Fruit fly (Drosophila melanogaster) whole organism, embryonic: ENCODE results near the gene CG6296.

Experiments
- ATbp ChIP-seq: fragments of 200-800 bp; sonication (Bioruptor generic); optimal IDR thresholded peaks from 2 replicates; lab custom pipeline; 2017; ENCODE audit warnings: missing biosample characterization, mild to moderate bottlenecking, missing genetic modification characterization, missing genetic modification reagents
- Awh ChIP-seq: fragments of 200-800 bp; sonication (Bioruptor generic); IDR thresholded peaks from 2 replicates; pipeline ENCODE4, ENCODE4 v1.3.6; 2022; ENCODE audit warnings: missing biosample characterization, missing genetic modification characterization
- Bteb2 ChIP-seq: fragments of 200-800 bp; sonication (Bioruptor generic); optimal IDR thresholded peaks from 2 replicates; lab custom pipeline; 2016; ENCODE audit warnings: missing biosample characterization, missing genetic modification characterization
- CG10274 ChIP-seq: fragments of 200-800 bp; sonication (Bioruptor generic); optimal IDR thresholded peaks from 3 replicates; lab custom pipeline; 2017; ENCODE audit warnings: missing biosample characterization, mild to moderate bottlenecking, missing genetic modification characterization
- CG11247 ChIP-seq: fragments of 200-800 bp; sonication (Bioruptor generic); IDR thresholded peaks from 2 replicates; pipeline ENCODE4 v1.3.6; 2022; ENCODE audit warnings: missing biosample characterization, missing genetic modification characterization
- CG11456 ChIP-seq: fragments of 200-800 bp; sonication (Bioruptor generic); IDR thresholded peaks from 3 replicates; pipeline ENCODE4 v1.3.6; 2022; ENCODE audit warnings: missing biosample characterization, missing genetic modification characterization
- CG12942 ChIP-seq: fragments of 200-800 bp; sonication (Bioruptor generic); optimal IDR thresholded peaks from 3 replicates; lab custom pipeline; 2016; ENCODE audit warnings: missing biosample characterization, missing genetic modification characterization
- CG13287 ChIP-seq: fragments of 200-800 bp; sonication (Bioruptor generic); IDR thresholded peaks from 2 replicates; pipeline ENCODE4 v1.3.6; 2022; ENCODE audit warnings: missing biosample characterization, missing genetic modification characterization; ENCODE audit not compliant: partially characterized antibody
- CG13894 ChIP-seq: fragments of 200-800 bp; sonication (Bioruptor generic); optimal IDR thresholded peaks from 3 replicates; lab custom pipeline; 2018; ENCODE audit warnings: missing biosample characterization, mild to moderate bottlenecking, missing genetic modification characterization, moderate library complexity
- CG16863 ChIP-seq: fragments of 200-800 bp; sonication (Bioruptor generic); optimal IDR thresholded peaks from 3 replicates; lab custom pipeline; 2016; ENCODE audit warnings: missing biosample characterization, missing genetic modification characterization
- CG17385 ChIP-seq: fragments of 200-800 bp; sonication (Bioruptor generic); optimal IDR thresholded peaks from 3 replicates; lab custom pipeline; 2018; ENCODE audit warnings: missing biosample characterization, mild to moderate bottlenecking, missing genetic modification characterization
- CG1832 ChIP-seq: fragments of 200-800 bp; sonication (Bioruptor generic); optimal IDR thresholded peaks from 2 replicates; lab custom pipeline; 2017; ENCODE audit warnings: missing biosample characterization, mild to moderate bottlenecking, missing genetic modification characterization, inconsistent platforms
- CG18619 ChIP-seq: fragments of 200-800 bp; sonication (Bioruptor generic); optimal IDR thresholded peaks from 3 replicates; lab custom pipeline; 2017; ENCODE audit warnings: missing biosample characterization, mild to moderate bottlenecking, missing genetic modification characterization
- CG2712 ChIP-seq: fragments of 200-800 bp; optimal IDR thresholded peaks from 3 replicates; lab custom pipeline; 2019; ENCODE audit warnings: missing biosample characterization, mild to moderate bottlenecking, missing genetic modification characterization, moderate library complexity
- CG32772 ChIP-seq: fragments of 200-800 bp; sonication (Bioruptor generic); IDR thresholded peaks from 2 replicates; pipeline ENCODE4 v1.3.6; 2022; ENCODE audit warnings: missing biosample characterization, missing genetic modification characterization
- CG3838 ChIP-seq: fragments of 200-800 bp; sonication (Bioruptor generic); optimal IDR thresholded peaks from 3 replicates; lab custom pipeline; 2016; ENCODE audit warnings: missing biosample characterization, missing genetic modification characterization
- CG6765 ChIP-seq: fragments of 200-800 bp; sonication (Bioruptor generic); optimal IDR thresholded peaks from 3 replicates; lab custom pipeline; 2017; ENCODE audit warnings: missing biosample characterization, mild to moderate bottlenecking, missing genetic modification characterization
- CG9609 ChIP-seq: fragments of 200-800 bp; sonication (Bioruptor generic); optimal IDR thresholded peaks from 3 replicates; lab custom pipeline; 2016; ENCODE audit warnings: missing biosample characterization, missing genetic modification characterization
- Camta ChIP-seq: fragments of 200-800 bp; sonication (Bioruptor generic); optimal IDR thresholded peaks from 2 replicates; lab custom pipeline; 2016; ENCODE audit warnings: missing biosample characterization, missing genetic modification characterization
- Hand ChIP-seq: fragments of 200-800 bp; sonication (Bioruptor generic); optimal IDR thresholded peaks from 2 replicates; lab custom pipeline; 2017; ENCODE audit warnings: mild to moderate bottlenecking, missing biosample characterization, missing genetic modification reagents, missing genetic modification characterization
- Med ChIP-seq: fragments of 200-800 bp; sonication (Bioruptor generic); peaks from one replicate; lab custom pipeline; 2016; ENCODE audit warnings: missing biosample characterization, missing genetic modification characterization, mild to moderate bottlenecking, inconsistent platforms, moderate library complexity
- Pdp1 ChIP-seq, 2 experiments: fragments of 200-800 bp; sonication (Bioruptor generic); optimal IDR thresholded peaks; 3 replicates each; lab custom pipeline; 2016; ENCODE audit warnings: missing biosample characterization in 2 of 2, missing genetic modification characterization in 2 of 2, mild to moderate bottlenecking in 1 of 2, moderate library complexity in 1 of 2
- Ssrp ChIP-seq: fragments of 200-800 bp; sonication (Bioruptor generic); optimal IDR thresholded peaks from 2 replicates; lab custom pipeline; 2018; ENCODE audit warnings: missing biosample characterization, mild to moderate bottlenecking, missing genetic modification characterization, moderate library complexity
- ash1 ChIP-seq: fragments of 200-800 bp; sonication (Bioruptor generic); optimal IDR thresholded peaks from 2 replicates; lab custom pipeline; 2018; ENCODE audit warnings: missing biosample characterization, mild to moderate bottlenecking, missing genetic modification characterization
- cad ChIP-seq: fragments of >200 bp; optimal IDR thresholded peaks from 2 replicates; lab custom pipeline; 2017; ENCODE audit warnings: missing biosample characterization, missing genetic modification characterization
- fd64A ChIP-seq: fragments of 200-800 bp; sonication (Bioruptor generic); optimal IDR thresholded peaks from 3 replicates; lab custom pipeline; 2018; ENCODE audit warnings: missing biosample characterization, mild to moderate bottlenecking, missing genetic modification characterization
- fru ChIP-seq: fragments of >200 bp; optimal IDR thresholded peaks from 2 replicates; lab custom pipeline; 2017
- ftz-f1 ChIP-seq: fragments of 200-800 bp; sonication (Bioruptor generic); optimal IDR thresholded peaks from 2 replicates; lab custom pipeline; 2016; ENCODE audit warnings: missing biosample characterization, missing genetic modification characterization
- gro ChIP-seq: fragments of 200-800 bp; sonication (Bioruptor generic); optimal IDR thresholded peaks from 2 replicates; lab custom pipeline; 2016; ENCODE audit warnings: missing biosample characterization, missing genetic modification characterization
- hb ChIP-seq: fragments of 200-800 bp; sonication (Bioruptor generic); IDR thresholded peaks from 3 replicates; pipeline ENCODE4 v1.3.6; 2022; ENCODE audit warnings: missing biosample characterization, missing genetic modification characterization; ENCODE audit not compliant: partially characterized antibody
- hkb ChIP-seq, 2 experiments: fragments of 200-800 bp in 1 of 2; fragments of >200 bp in 1 of 2; sonication (Bioruptor generic) in 1 of 2; IDR thresholded peaks in 1 of 2; optimal IDR thresholded peaks in 1 of 2; 2 replicates each; pipeline versions ENCODE4 v1.3.6 to Lab custom; 2017 to 2022; ENCODE audit warnings: missing biosample characterization in 1 of 2, missing genetic modification characterization in 1 of 2
- inv ChIP-seq: fragments of 200-800 bp; sonication (Bioruptor generic); IDR thresholded peaks from 2 replicates; pipeline ENCODE4 v1.3.6; 2022; ENCODE audit warnings: missing biosample characterization, missing genetic modification characterization; ENCODE audit not compliant: partially characterized antibody
- jing ChIP-seq: fragments of 200-800 bp; sonication (Bioruptor generic); optimal IDR thresholded peaks from 2 replicates; lab custom pipeline; 2018; ENCODE audit warnings: missing biosample characterization, mild to moderate bottlenecking, missing genetic modification characterization
- kay ChIP-seq: fragments of 200-800 bp; sonication (Bioruptor generic); optimal IDR thresholded peaks from 2 replicates; lab custom pipeline; 2016; ENCODE audit warnings: missing biosample characterization, missing genetic modification characterization
- nerfin-1 ChIP-seq: fragments of 200-800 bp; sonication (Bioruptor generic); optimal IDR thresholded peaks from 3 replicates; lab custom pipeline; 2019; ENCODE audit warnings: missing biosample characterization, mild to moderate bottlenecking, missing genetic modification characterization, moderate library complexity
- onecut ChIP-seq: fragments of 200-800 bp; sonication (Bioruptor generic); IDR thresholded peaks from 2 replicates; pipeline ENCODE4 v1.3.6; 2022; ENCODE audit warnings: missing biosample characterization, missing genetic modification characterization
- org-1 ChIP-seq: fragments of 200-800 bp; sonication (Bioruptor generic); optimal IDR thresholded peaks from 2 replicates; lab custom pipeline; 2017; ENCODE audit warnings: missing biosample characterization, missing genetic modification characterization
- pan ChIP-seq, 4 experiments: fragments of >200 bp in 3 of 4; fragments of 200-800 bp in 1 of 4; sonication (Bioruptor generic) in 1 of 4; optimal IDR thresholded peaks in 3 of 4; IDR thresholded peaks in 1 of 4; 2 replicates each; pipeline versions ENCODE4 v1.3.6 to Lab custom; 2017 to 2022; ENCODE audit warnings: missing biosample characterization in 2 of 4, missing genetic modification characterization in 2 of 4, mixed read lengths in 1 of 4
- pzg ChIP-seq: fragments of 200-800 bp; sonication (Bioruptor generic); optimal IDR thresholded peaks from 3 replicates; lab custom pipeline; 2018; ENCODE audit warnings: missing biosample characterization, mild to moderate bottlenecking, missing genetic modification characterization, moderate library complexity
- run ChIP-seq: fragments of 200-800 bp; sonication (Bioruptor generic); optimal IDR thresholded peaks from 3 replicates; lab custom pipeline; 2018; ENCODE audit warnings: missing biosample characterization, mild to moderate bottlenecking, missing genetic modification characterization
- sd ChIP-seq: fragments of 200-800 bp; sonication (Bioruptor generic); optimal IDR thresholded peaks from 3 replicates; lab custom pipeline; 2018; ENCODE audit warnings: missing biosample characterization, mild to moderate bottlenecking, missing genetic modification characterization, moderate library complexity
- sens ChIP-seq: fragments of 200-800 bp; sonication (Bioruptor generic); peaks from one replicate; lab custom pipeline; 2016; ENCODE audit warnings: missing biosample characterization, missing genetic modification characterization
- sima ChIP-seq: fragments of 200-800 bp; sonication (Bioruptor generic); optimal IDR thresholded peaks from 2 replicates; lab custom pipeline; 2016; ENCODE audit warnings: missing biosample characterization, missing genetic modification characterization
- sisA ChIP-seq: fragments of 200-800 bp; sonication (Bioruptor generic); IDR thresholded peaks from 2 replicates; pipeline ENCODE4 v1.3.6; 2022; ENCODE audit warnings: missing biosample characterization, missing genetic modification characterization
- sna ChIP-seq: fragments of 200-800 bp; sonication (Bioruptor generic); IDR thresholded peaks from 2 replicates; pipeline ENCODE4 v1.3.6; 2022; ENCODE audit warnings: missing biosample characterization, missing genetic modification characterization; ENCODE audit not compliant: partially characterized antibody
- ssp ChIP-seq: fragments of 200-800 bp; sonication (Bioruptor generic); IDR thresholded peaks from 2 replicates; pipeline ENCODE4 v1.3.6; 2022; ENCODE audit warnings: missing biosample characterization, missing genetic modification characterization
- twi ChIP-seq: fragments of 200-800 bp; optimal IDR thresholded peaks from 2 replicates; lab custom pipeline; 2019; ENCODE audit warnings: missing biosample characterization, mild to moderate bottlenecking, missing genetic modification characterization, moderate library complexity
- tx ChIP-seq: fragments of 200-800 bp; sonication (Bioruptor generic); optimal IDR thresholded peaks from 2 replicates; lab custom pipeline; 2016; ENCODE audit warnings: missing biosample characterization, missing genetic modification characterization

CG6296 gene

DNA sequence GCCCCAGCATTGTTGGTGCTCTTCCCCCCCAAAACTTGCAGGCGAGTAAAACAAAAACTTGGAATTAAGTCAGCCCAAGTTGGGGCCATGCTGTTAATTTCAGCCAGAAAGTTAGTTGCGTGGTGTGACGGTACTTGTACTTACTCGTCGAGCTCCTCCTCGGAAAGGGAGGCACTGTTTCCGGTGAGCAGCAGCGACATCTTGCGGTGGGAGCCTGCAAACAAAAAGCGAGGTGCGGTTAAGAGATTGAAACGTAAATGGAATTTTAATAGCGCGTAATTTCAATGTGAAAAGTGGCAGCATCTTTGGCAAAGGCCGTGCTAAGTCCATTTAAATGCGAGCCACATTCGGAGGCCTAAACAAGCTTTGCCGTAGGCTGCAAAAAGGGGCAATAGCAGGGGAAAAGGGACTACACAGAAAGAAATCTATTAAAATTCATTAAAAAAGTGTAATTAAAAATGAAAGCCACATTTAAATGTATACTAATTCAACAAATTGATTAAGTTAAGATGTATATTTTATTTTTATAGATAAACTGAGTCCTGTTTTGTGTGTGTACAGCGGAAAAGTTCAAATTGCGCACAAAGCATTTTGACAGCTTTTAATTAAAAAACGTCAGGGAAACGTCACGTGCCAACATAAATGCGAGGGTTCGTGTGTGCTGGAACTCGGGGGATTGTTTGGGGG lies 48.8 kb downstream of the CG6296 start (continued):
- TF ChIP-seq sd (tag; lab: Kevin White, UChicago), result no peak
- no peak for TF ChIP-seq Hand (GFP tag; lab: Kevin White, UChicago)
- TF ChIP-seq CG11456, result 0 out of 3 replicates have a peak, but pooled peaks have one; percentile 45
- no peak for TF ChIP-seq ATbp (GFP tag; lab: Kevin White, UChicago)
- no peak for TF ChIP-seq CG2712 (tag; lab: Kevin White, UChicago)
- TF ChIP-seq pzg, result no peak
- no peak for TF ChIP-seq jing (GFP tag; lab: Kevin White, UChicago)
- TF ChIP-seq ash1, result no peak
- no peak for TF ChIP-seq CG16863 (GFP tag; lab: Kevin White, UChicago)
- peak; percentile 34 for TF ChIP-seq CG17385 (GFP tag; lab: Kevin White, UChicago)
- no peak for TF ChIP-seq CG3838 (GFP tag; lab: Kevin White, UChicago)
- TF ChIP-seq cad, result no peak
- TF ChIP-seq fd64A (GFP tag; lab: Kevin White, UChicago), result no peak
- TF ChIP-seq sna, result no peak
- peak; percentile 62 for TF ChIP-seq sens (GFP tag; lab: Kevin White, UChicago)
- TF ChIP-seq Camta (GFP tag; lab: Kevin White, UChicago), result no peak
- TF ChIP-seq CG11247 (GFP tag; lab: Robert Waterston, UW), result no peak
- no peak for TF ChIP-seq sima
- TF ChIP-seq Bteb2 (GFP tag; lab: Kevin White, UChicago), result no peak
- TF ChIP-seq CG9609 (GFP tag; lab: Kevin White, UChicago), result peak; percentile 25
- TF ChIP-seq CG12942 (GFP tag; lab: Kevin White, UChicago), result no peak
- TF ChIP-seq gro (GFP tag; lab: Kevin White, UChicago), result no peak
- TF ChIP-seq Awh, result no peak
- no peak for TF ChIP-seq CG1832 (GFP tag; lab: Kevin White, UChicago)
- TF ChIP-seq CG10274 (GFP tag; lab: Kevin White, UChicago), result no peak
- TF ChIP-seq nerfin-1 (tag; lab: Kevin White, UChicago), result no peak
- TF ChIP-seq sisA (GFP tag; lab: Robert Waterston, UW), result 0 out of 2 replicates have a peak, but pooled peaks have one; percentile 16
- TF ChIP-seq CG13287, result no peak
- no peak for TF ChIP-seq Pdp1 (GFP tag; optimal IDR thresholded peaks at IDR 0.05; lab: Kevin White, UChicago)
- no peak for TF ChIP-seq run (tag; lab: Kevin White, UChicago)
- peak; percentile 36 for TF ChIP-seq CG6765 (GFP tag; lab: Kevin White, UChicago)
- no peak for TF ChIP-seq CG18619
- peak; percentile 25 for TF ChIP-seq hkb (optimal IDR thresholded peaks at IDR 0.05; lab: Kevin White, UChicago)
- no peak for TF ChIP-seq hkb (GFP tag; IDR thresholded peaks at IDR 0.05; lab: Robert Waterston, UW)
- no peak for TF ChIP-seq inv (GFP tag; lab: Robert Waterston, UW)
- no peak for TF ChIP-seq fru (lab: Kevin White, UChicago)
- TF ChIP-seq org-1 (GFP tag; lab: Kevin White, UChicago), result no peak
- no peak for TF ChIP-seq twi (tag; lab: Kevin White, UChicago)
- TF ChIP-seq Ssrp (tag; lab: Kevin White, UChicago), result no peak
- TF ChIP-seq CG32772 (GFP tag; lab: Robert Waterston, UW), result no peak

DNA sequence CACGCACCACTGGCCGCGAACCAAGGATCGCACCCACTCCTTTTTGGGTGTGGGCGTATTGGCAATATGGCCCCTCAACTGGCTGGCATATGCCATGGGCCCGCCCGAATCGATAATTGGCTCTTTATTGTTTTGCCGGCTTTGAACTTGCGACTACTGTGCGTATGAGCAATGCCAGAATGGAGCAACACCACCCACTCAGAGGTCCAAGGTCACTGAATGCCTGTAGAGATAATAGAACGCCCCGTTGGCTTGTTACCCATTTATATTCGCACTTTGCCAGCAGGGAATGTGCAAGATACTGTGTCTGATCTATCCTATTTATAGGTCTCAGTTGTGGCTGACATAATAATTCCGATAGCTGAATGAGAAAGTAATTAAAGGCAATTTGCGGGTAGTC lies 49.7 kb downstream of the CG6296 start:
- TF ChIP-seq pan (optimal IDR thresholded peaks at IDR 0.05; lab: Kevin White, UChicago) (no peak), pan (GFP tag; optimal IDR thresholded peaks at IDR 0.05 in 1 of 2, IDR thresholded peaks at IDR 0.05 in 1 of 2) (no peak), sima (no peak), Med (GFP tag; lab: Kevin White, UChicago) (peak; percentile 61), onecut (GFP tag; lab: Robert Waterston, UW) (peak; percentile 38; the same call in 1 of the 2 replicates), hb (GFP tag; lab: Robert Waterston, UW) (0 out of 3 replicates have a peak, but pooled peaks have one; percentile 25), ftz-f1 (GFP tag; lab: Kevin White, UChicago) (peak; percentile 47), kay (GFP tag; lab: Kevin White, UChicago) (no peak), CG13894 (tag; lab: Kevin White, UChicago) (no peak), ssp (GFP tag; lab: Robert Waterston, UW) (no peak), tx (GFP tag; lab: Kevin White, UChicago) (no peak)
